Worm (Caenorhabditis elegans): ENCODE measurements around the gene F45E4.5.
A peak's percentile ranks its signal among the peaks of the same experiment; 100 is the strongest.

F45E4.5 gene

DNA sequence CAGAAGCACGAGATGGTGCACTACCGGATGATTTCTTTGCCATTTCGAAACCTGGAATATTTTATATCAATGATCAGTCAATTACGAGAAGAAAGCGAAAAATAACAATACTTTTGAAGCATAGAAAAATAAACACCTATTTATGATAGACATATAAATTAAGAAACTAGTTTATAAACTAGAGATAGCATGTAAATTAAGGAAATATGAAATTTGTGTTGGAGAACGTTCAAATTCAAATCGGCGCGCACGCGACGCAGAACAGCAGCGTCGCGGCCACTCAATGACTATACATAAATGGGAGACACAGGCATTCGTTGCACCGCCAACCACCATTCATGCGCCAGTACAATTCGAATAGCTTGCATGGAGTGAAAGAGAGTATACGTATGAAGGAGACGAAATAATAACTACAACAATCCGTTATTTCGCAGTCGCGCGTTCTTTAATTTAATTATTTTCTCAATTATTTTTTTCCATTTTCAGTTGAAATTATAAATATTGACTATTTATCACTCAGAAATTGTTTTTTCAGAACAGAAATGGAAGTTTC, 48.7 kb downstream of the F45E4.5 start, which contains the start of the genes cec-5 and nol-10 (continued):
- TF ChIP-seq B0035.1 (tag; optimal IDR thresholded peaks at IDR 0.05) = no peak
- TF ChIP-seq nhr-90 (tag; optimal IDR thresholded peaks at IDR 0.05) = no peak
- peak; percentile 88 for TF ChIP-seq pbrm-1 (GFP tag; IDR thresholded peaks at IDR 0.05)
- no peak for TF ChIP-seq hmg-20 (GFP tag; IDR thresholded peaks at IDR 0.05)
- peak; percentile 12 for TF ChIP-seq T07F8.4 (tag; optimal IDR thresholded peaks at IDR 0.05)
- no peak; the same call in 1 of the 2 replicates for TF ChIP-seq rcor-1 (GFP tag; IDR thresholded peaks at IDR 0.05)
- TF ChIP-seq F57C9.4 (tag; optimal IDR thresholded peaks at IDR 0.05) = no peak
- TF ChIP-seq madf-8 (GFP tag; conservative IDR thresholded peaks at IDR 0.05) = peak; percentile 41
- TF ChIP-seq Y56A3A.18 (GFP tag; IDR thresholded peaks at IDR 0.05) = no peak
- no peak for TF ChIP-seq cebp-2 (GFP tag; IDR thresholded peaks at IDR 0.05)
- TF ChIP-seq K11D2.4 (GFP tag; IDR thresholded peaks at IDR 0.05) = no peak
- TF ChIP-seq nhr-80 (tag; optimal IDR thresholded peaks at IDR 0.05) = peak; percentile 39
- TF ChIP-seq tbx-9 (tag; optimal IDR thresholded peaks at IDR 0.05; ENCODE audit: borderline replicate concordance) = no peak
- TF ChIP-seq F52B5.7 (tag; optimal IDR thresholded peaks at IDR 0.05) = no peak
- TF ChIP-seq sea-2 (GFP tag; IDR thresholded peaks at IDR 0.05) = no peak
- TF ChIP-seq akir-1 (GFP tag; optimal IDR thresholded peaks at IDR 0.05) = no peak
- TF ChIP-seq lin-26 (GFP tag; IDR thresholded peaks at IDR 0.05) = no peak
- TF ChIP-seq lag-1 (GFP tag; IDR thresholded peaks at IDR 0.05) = no peak
- TF ChIP-seq fkh-3 (tag; optimal IDR thresholded peaks at IDR 0.05) = no peak
- peak; percentile 46 for TF ChIP-seq athp-1 (tag; optimal IDR thresholded peaks at IDR 0.05)
- peak; percentile 67 for TF ChIP-seq madf-10 (tag; optimal IDR thresholded peaks at IDR 0.05)
- TF ChIP-seq repo-1 (tag; optimal IDR thresholded peaks at IDR 0.05) = peak; percentile 30
- no peak for TF ChIP-seq chd-7 (tag; optimal IDR thresholded peaks at IDR 0.05)
- peak; percentile 96 for TF ChIP-seq attf-3 (GFP tag; conservative IDR thresholded peaks at IDR 0.05)
- no peak for TF ChIP-seq nhr-179 (tag; optimal IDR thresholded peaks at IDR 0.05)
- TF ChIP-seq zim-3 (tag; optimal IDR thresholded peaks at IDR 0.05) = no peak
- TF ChIP-seq nhr-27 (tag; optimal IDR thresholded peaks at IDR 0.05) = no peak
- TF ChIP-seq madf-3 (GFP tag; IDR thresholded peaks at IDR 0.05) = peak; percentile 99
- TF ChIP-seq F55B11.4 (tag; optimal IDR thresholded peaks at IDR 0.05; ENCODE audit: borderline replicate concordance, insufficient read depth) = no peak
- TF ChIP-seq ceh-27 (GFP tag; optimal IDR thresholded peaks at IDR 0.05) = peak; percentile 90
- no peak for TF ChIP-seq zfh-2 (GFP tag; conservative IDR thresholded peaks at IDR 0.05)
- peak; percentile 95 for TF ChIP-seq lin-54 (GFP tag; optimal IDR thresholded peaks at IDR 0.05)
- TF ChIP-seq F23B12.7 (tag; optimal IDR thresholded peaks at IDR 0.05; ENCODE audit: insufficient read depth) = peak; percentile 75
- TF ChIP-seq F39B2.1 (GFP tag; IDR thresholded peaks at IDR 0.05) = no peak
- no peak for TF ChIP-seq pha-4 (tag; optimal IDR thresholded peaks at IDR 0.05)
- TF ChIP-seq sdz-38 (tag; optimal IDR thresholded peaks at IDR 0.05) = no peak
- no peak for TF ChIP-seq mxl-1 (tag; optimal IDR thresholded peaks at IDR 0.05)
- no peak for TF ChIP-seq ztf-22 (GFP tag; optimal IDR thresholded peaks at IDR 0.05)
- no peak for TF ChIP-seq attf-6 (GFP tag; IDR thresholded peaks at IDR 0.05)
- TF ChIP-seq snpc-1.3 (tag; optimal IDR thresholded peaks at IDR 0.05; ENCODE audit: insufficient read depth) = peak; percentile 97
- no peak; the same call in 1 of the 2 replicates for TF ChIP-seq F33H1.4 (GFP tag; IDR thresholded peaks at IDR 0.05)
- TF ChIP-seq Y95B8A.8 (GFP tag; IDR thresholded peaks at IDR 0.05) = 0 out of 2 replicates have a peak, but pooled peaks have one; percentile 67
- peak in 1 of 2 experiments; percentile 41 for TF ChIP-seq let-607 (tag; optimal IDR thresholded peaks at IDR 0.05)
- peak; percentile 92 for TF ChIP-seq F49E8.2 (tag; optimal IDR thresholded peaks at IDR 0.05; ENCODE audit: insufficient read depth)
- TF ChIP-seq madf-6 (GFP tag; IDR thresholded peaks at IDR 0.05) = peak; percentile 82
- peak; percentile 83 for TF ChIP-seq ceh-100 (GFP tag; IDR thresholded peaks at IDR 0.05)
- 0 out of 2 replicates have a peak, but pooled peaks have one; percentile 26 for TF ChIP-seq hsf-1 (GFP tag; IDR thresholded peaks at IDR 0.05)
- TF ChIP-seq unc-130 (GFP tag; optimal IDR thresholded peaks at IDR 0.05) = peak; percentile 65
